Fruit fly (Drosophila melanogaster) whole organism, embryonic: ENCODE measurements around the gene sphinx1.

Source experiments
- Atf6 ChIP-seq: fragments of 200-800 bp; sonication (Bioruptor generic); IDR thresholded peaks from 2 replicates; pipeline ENCODE4 v1.3.6; 2022; ENCODE audit warnings: missing biosample characterization, missing genetic modification characterization
- BtbVII ChIP-seq: fragments of 200-800 bp; sonication (Bioruptor generic); optimal IDR thresholded peaks from 3 replicates; lab custom pipeline; 2017; ENCODE audit warnings: missing biosample characterization, mild to moderate bottlenecking, missing genetic modification characterization
- CG11093 ChIP-seq: fragments of 200-800 bp; sonication (Bioruptor generic); IDR thresholded peaks from 3 replicates; pipeline ENCODE4 v1.3.6; 2022; ENCODE audit warnings: missing biosample characterization, missing genetic modification characterization
- CG12299 ChIP-seq: fragments of 200-800 bp; sonication (Bioruptor generic); optimal IDR thresholded peaks from 2 replicates; lab custom pipeline; 2018; ENCODE audit warnings: missing biosample characterization, mild to moderate bottlenecking, missing genetic modification characterization
- CG12659 ChIP-seq: fragments of 200-800 bp; sonication (Bioruptor generic); optimal IDR thresholded peaks from 3 replicates; lab custom pipeline; 2017; ENCODE audit warnings: mild to moderate bottlenecking, missing biosample characterization, missing genetic modification reagents, missing genetic modification characterization
- CG16815 ChIP-seq: fragments of 200-800 bp; sonication (Bioruptor generic); optimal IDR thresholded peaks from 3 replicates; lab custom pipeline; 2017; ENCODE audit warnings: missing biosample characterization, mild to moderate bottlenecking, missing genetic modification characterization
- CG17328 ChIP-seq: fragments of 200-800 bp; sonication (Bioruptor generic); IDR thresholded peaks from 2 replicates; pipeline ENCODE4 v1.3.6; 2022; ENCODE audit warnings: missing biosample characterization, missing genetic modification characterization
- CG17612 ChIP-seq: fragments of 200-800 bp; sonication (Bioruptor generic); IDR thresholded peaks from 2 replicates; pipeline ENCODE4 v1.3.6; 2022; ENCODE audit warnings: missing biosample characterization, missing genetic modification characterization
- CG31224 ChIP-seq: fragments of 200-800 bp; sonication (Bioruptor generic); IDR thresholded peaks from 2 replicates; pipeline ENCODE4 v1.3.6; 2022; ENCODE audit warnings: missing biosample characterization, missing genetic modification characterization
- CG32772 ChIP-seq: fragments of 200-800 bp; sonication (Bioruptor generic); IDR thresholded peaks from 2 replicates; pipeline ENCODE4 v1.3.6; 2022; ENCODE audit warnings: missing biosample characterization, missing genetic modification characterization
- CG3281 ChIP-seq: fragments of 200-800 bp; sonication (Bioruptor generic); optimal IDR thresholded peaks from 3 replicates; lab custom pipeline; 2017; ENCODE audit warnings: missing biosample characterization, mild to moderate bottlenecking, missing genetic modification characterization
- CG4328 ChIP-seq: fragments of 200-800 bp; sonication (Bioruptor generic); optimal IDR thresholded peaks from 3 replicates; lab custom pipeline; 2017; ENCODE audit warnings: missing biosample characterization, missing genetic modification reagents, missing genetic modification characterization
- CG4854 ChIP-seq: fragments of 200-800 bp; sonication (Bioruptor generic); optimal IDR thresholded peaks from 2 replicates; lab custom pipeline; 2016; ENCODE audit warnings: missing biosample characterization, missing genetic modification characterization, inconsistent platforms
- CG6272 ChIP-seq: fragments of 200-800 bp; sonication (Bioruptor generic); IDR thresholded peaks from 2 replicates; pipeline ENCODE4 v1.3.6; 2022; ENCODE audit warnings: missing biosample characterization, missing genetic modification characterization
- CG6791 ChIP-seq: fragments of 200-800 bp; sonication (Bioruptor generic); IDR thresholded peaks from 3 replicates; pipeline ENCODE4 v1.3.6; 2022; ENCODE audit warnings: missing biosample characterization, missing genetic modification characterization; ENCODE audit not compliant: partially characterized antibody
- CG7357 ChIP-seq: fragments of 200-800 bp; sonication (Bioruptor generic); IDR thresholded peaks from 3 replicates; pipeline ENCODE4 v1.3.6; 2022; ENCODE audit warnings: missing biosample characterization, missing genetic modification characterization
- CG7556 ChIP-seq: fragments of 200-800 bp; sonication (Bioruptor generic); optimal IDR thresholded peaks from 2 replicates; lab custom pipeline; 2017; ENCODE audit warnings: missing biosample characterization, mild to moderate bottlenecking, missing genetic modification characterization
- CG8765 ChIP-seq: fragments of 200-800 bp; sonication (Bioruptor generic); IDR thresholded peaks from 2 replicates; pipeline ENCODE4 v1.3.6; 2022; ENCODE audit warnings: missing biosample characterization, missing genetic modification characterization
- CG8924 ChIP-seq: fragments of 200-800 bp; optimal IDR thresholded peaks from 3 replicates; lab custom pipeline; 2019; ENCODE audit warnings: missing biosample characterization, mild to moderate bottlenecking, missing genetic modification characterization, moderate library complexity
- CrebB ChIP-seq: fragments of 200-800 bp; sonication (Bioruptor generic); optimal IDR thresholded peaks from 3 replicates; lab custom pipeline; 2018; ENCODE audit warnings: missing biosample characterization, mild to moderate bottlenecking, missing genetic modification characterization
- Fer3 ChIP-seq: fragments of 200-800 bp; sonication (Bioruptor generic); optimal IDR thresholded peaks from 2 replicates; lab custom pipeline; 2018; ENCODE audit warnings: missing biosample characterization, mild to moderate bottlenecking, missing genetic modification characterization, moderate library complexity
- Jarid2 ChIP-seq: fragments of 200-800 bp; sonication (Bioruptor generic); optimal IDR thresholded peaks from 3 replicates; lab custom pipeline; 2017; ENCODE audit warnings: mild to moderate bottlenecking, missing biosample characterization, missing genetic modification reagents, missing genetic modification characterization
- Med ChIP-seq: fragments of 200-800 bp; sonication (Bioruptor generic); peaks from one replicate; lab custom pipeline; 2016; ENCODE audit warnings: missing biosample characterization, missing genetic modification characterization, mild to moderate bottlenecking, inconsistent platforms, moderate library complexity
- Rx ChIP-seq: fragments of 200-800 bp; sonication (Bioruptor generic); IDR thresholded peaks from 2 replicates; pipeline ENCODE4 v1.3.6; 2022; ENCODE audit warnings: missing biosample characterization, missing genetic modification characterization
- Side ChIP-seq: fragments of 200-800 bp; sonication (Bioruptor generic); optimal IDR thresholded peaks from 2 replicates; lab custom pipeline; 2016; ENCODE audit warnings: missing biosample characterization, missing genetic modification characterization
- Sin3A ChIP-seq: fragments of >200 bp; optimal IDR thresholded peaks from 2 replicates; lab custom pipeline; 2018
- Sry-δ ChIP-seq: fragments of 200-800 bp; sonication (Bioruptor generic); optimal IDR thresholded peaks from 2 replicates; lab custom pipeline; 2016; ENCODE audit warnings: missing biosample characterization, missing genetic modification characterization
- Xbp1 ChIP-seq: fragments of 200-800 bp; sonication (Bioruptor generic); optimal IDR thresholded peaks from 3 replicates; lab custom pipeline; 2016; ENCODE audit warnings: missing biosample characterization, mild to moderate bottlenecking, missing genetic modification characterization
- bbx ChIP-seq: fragments of 200-800 bp; sonication (Bioruptor generic); IDR thresholded peaks from 2 replicates; pipeline ENCODE4 v1.3.6; 2022; ENCODE audit warnings: missing biosample characterization, missing genetic modification characterization; ENCODE audit not compliant: partially characterized antibody
- caup ChIP-seq: fragments of 200-800 bp; sonication (Bioruptor generic); optimal IDR thresholded peaks from 3 replicates; lab custom pipeline; 2017; ENCODE audit warnings: missing biosample characterization, mild to moderate bottlenecking, missing genetic modification characterization, moderate library complexity; ENCODE audit not compliant: severe bottlenecking
- dysf ChIP-seq: fragments of 200-800 bp; sonication (Bioruptor generic); IDR thresholded peaks from 3 replicates; pipeline ENCODE4 v1.3.6; 2022; ENCODE audit warnings: missing biosample characterization, missing genetic modification characterization
- ewg ChIP-seq: fragments of 200-800 bp; sonication (Bioruptor generic); optimal IDR thresholded peaks from 3 replicates; lab custom pipeline; 2017; ENCODE audit warnings: mild to moderate bottlenecking, missing biosample characterization, missing genetic modification reagents, missing genetic modification characterization
- ftz-f1 ChIP-seq: fragments of 200-800 bp; sonication (Bioruptor generic); optimal IDR thresholded peaks from 2 replicates; lab custom pipeline; 2016; ENCODE audit warnings: missing biosample characterization, missing genetic modification characterization
- gce ChIP-seq: fragments of 200-800 bp; sonication (Bioruptor generic); IDR thresholded peaks from 3 replicates; pipeline ENCODE4 v1.3.6; 2022; ENCODE audit warnings: missing biosample characterization, missing genetic modification characterization
- gem ChIP-seq: fragments of 200-800 bp; sonication (Bioruptor generic); optimal IDR thresholded peaks from 2 replicates; lab custom pipeline; 2019; ENCODE audit warnings: missing biosample characterization, mild to moderate bottlenecking, missing genetic modification characterization, moderate library complexity
- grau ChIP-seq: fragments of 200-800 bp; optimal IDR thresholded peaks from 3 replicates; lab custom pipeline; 2019; ENCODE audit warnings: missing biosample characterization, mild to moderate bottlenecking, missing genetic modification characterization, moderate library complexity
- hbn ChIP-seq: fragments of 200-800 bp; sonication (Bioruptor generic); IDR thresholded peaks from 2 replicates; pipeline ENCODE4 v1.3.6; 2022; ENCODE audit warnings: missing biosample characterization, missing genetic modification characterization; ENCODE audit not compliant: partially characterized antibody
- hkb ChIP-seq, 2 experiments: fragments of 200-800 bp in 1 of 2; fragments of >200 bp in 1 of 2; sonication (Bioruptor generic) in 1 of 2; IDR thresholded peaks in 1 of 2; optimal IDR thresholded peaks in 1 of 2; 2 replicates each; pipeline versions ENCODE4 v1.3.6 to Lab custom; 2017 to 2022; ENCODE audit warnings: missing biosample characterization in 1 of 2, missing genetic modification characterization in 1 of 2
- kah ChIP-seq: fragments of 200-800 bp; sonication (Bioruptor generic); optimal IDR thresholded peaks from 2 replicates; lab custom pipeline; 2018; ENCODE audit warnings: missing biosample characterization, mild to moderate bottlenecking, missing genetic modification characterization
- nom ChIP-seq: fragments of 200-800 bp; sonication (Bioruptor generic); optimal IDR thresholded peaks from 2 replicates; lab custom pipeline; 2017; ENCODE audit warnings: missing biosample characterization, missing genetic modification characterization, mild to moderate bottlenecking, moderate library complexity, missing genetic modification reagents
- pho ChIP-seq: fragments of 200-800 bp; sonication (Bioruptor generic); optimal IDR thresholded peaks from 2 replicates; lab custom pipeline; 2016; ENCODE audit warnings: missing biosample characterization, missing genetic modification characterization
- row ChIP-seq: fragments of 200-800 bp; sonication (Bioruptor generic); IDR thresholded peaks from 3 replicates; pipeline ENCODE4 v1.3.6; 2022; ENCODE audit warnings: missing biosample characterization, missing genetic modification characterization
- slp2 ChIP-seq: fragments of 200-800 bp; sonication (Bioruptor generic); optimal IDR thresholded peaks from 2 replicates; lab custom pipeline; 2016; ENCODE audit warnings: missing biosample characterization, missing genetic modification characterization
- sqz ChIP-seq: fragments of 200-800 bp; sonication (Bioruptor generic); optimal IDR thresholded peaks from 3 replicates; lab custom pipeline; 2018; ENCODE audit warnings: missing biosample characterization, mild to moderate bottlenecking, missing genetic modification characterization
- sug ChIP-seq: fragments of 200-800 bp; optimal IDR thresholded peaks from 2 replicates; lab custom pipeline; 2019; ENCODE audit warnings: missing biosample characterization, mild to moderate bottlenecking, missing genetic modification characterization, moderate library complexity
- tll ChIP-seq, 2 experiments: fragments of 200-800 bp in 1 of 2; fragments of >200 bp in 1 of 2; sonication (Bioruptor generic) in 1 of 2; optimal IDR thresholded peaks; 2 replicates each; lab custom pipeline; 2017 to 2019; ENCODE audit warnings: missing biosample characterization in 2 of 2, missing genetic modification characterization in 2 of 2, mild to moderate bottlenecking in 1 of 2, moderate library complexity in 1 of 2
- zfh1 ChIP-seq: fragments of 200-800 bp; sonication (Bioruptor generic); IDR thresholded peaks from 3 replicates; pipeline ENCODE4 v1.3.6; 2022; ENCODE audit warnings: missing biosample characterization, missing genetic modification characterization

Gene sphinx1

DNA sequence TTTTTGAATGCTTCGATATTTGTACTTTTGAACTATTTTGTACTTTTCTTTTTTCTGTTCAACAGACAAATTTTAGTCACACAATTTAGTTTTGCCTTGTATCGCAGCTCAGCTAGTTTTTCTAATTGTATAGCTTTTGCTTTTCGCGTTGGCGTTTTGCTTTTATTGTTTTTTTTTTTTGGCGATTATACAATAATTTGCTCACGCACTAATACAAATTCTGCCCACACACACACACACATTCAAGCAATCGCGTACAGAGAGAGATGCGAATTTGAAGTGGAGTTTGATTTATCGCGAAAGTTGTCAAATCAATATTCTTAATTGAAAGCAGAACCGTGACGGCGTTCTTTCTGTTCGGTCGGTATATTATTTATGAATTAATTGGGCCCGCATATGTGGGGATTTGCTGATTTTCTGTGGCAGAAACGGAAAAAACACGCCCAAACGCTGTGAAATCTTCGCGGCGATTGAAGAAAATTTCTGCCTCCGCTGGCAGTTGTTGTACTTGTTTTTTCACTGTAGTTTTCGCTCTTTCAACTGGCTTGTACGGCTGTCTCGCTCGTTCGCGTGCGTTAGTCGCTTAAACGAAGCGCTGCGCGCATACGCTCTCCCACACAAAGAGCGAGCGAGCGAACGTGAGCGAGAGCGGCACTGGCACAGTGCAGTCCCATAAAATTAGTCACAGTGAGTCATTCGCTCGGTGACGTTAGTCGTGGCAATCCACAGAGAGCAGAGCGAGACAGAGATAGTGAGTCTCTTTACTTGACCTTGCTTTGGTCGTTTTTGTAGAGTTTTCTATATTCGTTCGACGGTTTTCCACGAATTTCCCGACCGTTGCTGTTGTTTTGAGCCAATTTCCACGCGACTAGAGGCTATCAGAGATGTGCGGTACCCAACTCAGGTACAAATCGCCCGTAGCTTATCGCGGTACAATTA, 4.2 kb downstream of the sphinx1 start, which contains the start of gene Rac2 (continued):
- TF ChIP-seq grau (tag; lab: Kevin White, UChicago), result peak; percentile 90
- TF ChIP-seq Fer3 (tag; lab: Kevin White, UChicago), result no peak
- peak; percentile 26; the same call in 1 of the 2 replicates for TF ChIP-seq CG8765
- TF ChIP-seq tll (GFP tag; optimal IDR thresholded peaks at IDR 0.05; lab: Kevin White, UChicago), result peak in 1 of 2 experiments; percentile 95
- TF ChIP-seq BtbVII, result peak; percentile 26
- 0 out of 3 replicates have a peak, but pooled peaks have one; percentile 17 for TF ChIP-seq CG11093
- TF ChIP-seq bbx (GFP tag; lab: Robert Waterston, UW), result peak; percentile 54
- peak; percentile 67 for TF ChIP-seq nom (GFP tag; lab: Kevin White, UChicago)
- peak; percentile 2 for TF ChIP-seq gem (tag; lab: Kevin White, UChicago)
- no peak for TF ChIP-seq Sin3A (lab: Kevin White, UChicago)
- TF ChIP-seq CG12299 (tag; lab: Kevin White, UChicago), result peak; percentile 2
- peak; percentile 38 for TF ChIP-seq ewg (GFP tag; lab: Kevin White, UChicago)
- TF ChIP-seq CG8924 (tag; lab: Kevin White, UChicago), result peak; percentile 13
- TF ChIP-seq CG3281 (GFP tag; lab: Kevin White, UChicago), result peak; percentile 47
- TF ChIP-seq hbn, result peak; percentile 44
- peak; percentile 13; the same call in 1 of the 2 replicates for TF ChIP-seq Atf6
- no peak for TF ChIP-seq hkb (optimal IDR thresholded peaks at IDR 0.05; lab: Kevin White, UChicago)
- TF ChIP-seq hkb (GFP tag; IDR thresholded peaks at IDR 0.05; lab: Robert Waterston, UW), result peak; percentile 45
- peak; percentile 7 for TF ChIP-seq CG12659 (GFP tag; lab: Kevin White, UChicago)
- TF ChIP-seq Xbp1 (GFP tag; lab: Kevin White, UChicago), result peak; percentile 6
- peak; percentile 79 for TF ChIP-seq Med
- TF ChIP-seq CG6272, result no peak
- peak; percentile 98 for TF ChIP-seq ftz-f1 (GFP tag; lab: Kevin White, UChicago)
- no peak for TF ChIP-seq Sry-δ (GFP tag; lab: Kevin White, UChicago)
- peak; percentile 66 for TF ChIP-seq Jarid2
- no peak for TF ChIP-seq zfh1 (GFP tag; lab: Robert Waterston, UW)
- no peak for TF ChIP-seq CG17612 (GFP tag; lab: Robert Waterston, UW)
- peak; percentile 17 for TF ChIP-seq CG4854 (GFP tag; lab: Kevin White, UChicago)
- TF ChIP-seq Rx (GFP tag; lab: Robert Waterston, UW), result 0 out of 2 replicates have a peak, but pooled peaks have one; percentile 16
- TF ChIP-seq CG7556 (GFP tag; lab: Kevin White, UChicago), result no peak
- TF ChIP-seq Side (GFP tag; lab: Kevin White, UChicago), result peak; percentile 12
- no peak for TF ChIP-seq CG4328 (GFP tag; lab: Kevin White, UChicago)
- peak; percentile 23 for TF ChIP-seq kah (GFP tag; lab: Kevin White, UChicago)
- peak; percentile 51; the same call in 1 of the 3 replicates for TF ChIP-seq gce (GFP tag; lab: Robert Waterston, UW)
- peak; percentile 54 for TF ChIP-seq sug
- TF ChIP-seq row, result peak; percentile 67
- no peak for TF ChIP-seq slp2 (GFP tag; lab: Kevin White, UChicago)
- TF ChIP-seq CG17328 (GFP tag; lab: Robert Waterston, UW), result 0 out of 2 replicates have a peak, but pooled peaks have one; percentile 10
- TF ChIP-seq CrebB (tag; lab: Kevin White, UChicago), result peak; percentile 11
- TF ChIP-seq CG6791, result peak; percentile 57; the same call in 1 of the 3 replicates
- TF ChIP-seq CG7357 (GFP tag; lab: Robert Waterston, UW), result 0 out of 3 replicates have a peak, but pooled peaks have one; percentile 13
- TF ChIP-seq CG16815 (GFP tag; lab: Kevin White, UChicago), result no peak
- TF ChIP-seq pho (GFP tag; lab: Kevin White, UChicago), result no peak
- TF ChIP-seq CG32772 (GFP tag; lab: Robert Waterston, UW), result peak; percentile 39; the same call in 1 of the 2 replicates
- TF ChIP-seq dysf, result peak; percentile 40; the same call in 1 of the 3 replicates
- TF ChIP-seq sqz (GFP tag; lab: Kevin White, UChicago), result peak; percentile 64
- peak; percentile 54 for TF ChIP-seq caup (GFP tag; lab: Kevin White, UChicago)
- 0 out of 2 replicates have a peak, but pooled peaks have one; percentile 13 for TF ChIP-seq CG31224 (GFP tag; lab: Robert Waterston, UW)
